Fruit fly (Drosophila melanogaster): ENCODE data around the gene CG43390.
"Not testable (repeated sequence)": the region's sequence is repeated elsewhere in the genome, so short reads cannot be mapped to it uniquely, and the experiment has no call there.

The CG43390 gene

DNA sequence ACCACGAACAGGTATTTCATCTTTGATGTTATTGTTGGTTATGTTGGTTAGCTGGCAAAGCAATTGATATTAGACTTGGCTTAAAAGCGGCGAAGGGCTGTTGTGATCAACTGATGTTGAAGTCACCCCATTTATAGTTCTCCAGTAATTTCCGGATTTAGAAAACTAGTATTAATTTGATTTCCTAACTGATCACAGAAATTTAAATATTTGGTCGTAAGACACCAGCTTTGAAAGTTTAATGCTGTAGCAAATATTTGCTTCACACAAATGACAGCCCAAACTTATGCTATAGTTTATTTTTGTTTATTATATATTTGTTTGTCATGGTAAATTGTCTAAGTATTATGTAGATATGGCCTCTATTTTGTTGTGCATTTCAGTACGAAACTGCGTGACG lies 2.3 kb upstream of the CG43390 start, which contains the start of gene CG33269:
CG33269 (minus strand) TSS at position 101 of the 400 bp plus-strand sequence.
- no peak for TF ChIP-seq CG33017 (tag; optimal IDR thresholded peaks at IDR 0.05)
- TF ChIP-seq CG14711 (tag; optimal IDR thresholded peaks at IDR 0.05): no peak
- TF ChIP-seq Mnt (GFP tag; optimal IDR thresholded peaks at IDR 0.05): no peak
- TF ChIP-seq Hr96 (GFP tag; optimal IDR thresholded peaks at IDR 0.05): no peak
- no peak for TF ChIP-seq toe (GFP tag; optimal IDR thresholded peaks at IDR 0.05)
- TF ChIP-seq CG7101 (tag; optimal IDR thresholded peaks at IDR 0.05): no peak
- no peak for TF ChIP-seq cnc (optimal IDR thresholded peaks at IDR 0.05)
- no peak for TF ChIP-seq CG1620 (GFP tag; optimal IDR thresholded peaks at IDR 0.05)
- no peak for TF ChIP-seq CG5204 (GFP tag; optimal IDR thresholded peaks at IDR 0.05)
- TF ChIP-seq pad (GFP tag; optimal IDR thresholded peaks at IDR 0.05): no peak
- no peak for TF ChIP-seq ovo (GFP tag; optimal IDR thresholded peaks at IDR 0.05)
- no peak for TF ChIP-seq cic (GFP tag; optimal IDR thresholded peaks at IDR 0.05)

DNA sequence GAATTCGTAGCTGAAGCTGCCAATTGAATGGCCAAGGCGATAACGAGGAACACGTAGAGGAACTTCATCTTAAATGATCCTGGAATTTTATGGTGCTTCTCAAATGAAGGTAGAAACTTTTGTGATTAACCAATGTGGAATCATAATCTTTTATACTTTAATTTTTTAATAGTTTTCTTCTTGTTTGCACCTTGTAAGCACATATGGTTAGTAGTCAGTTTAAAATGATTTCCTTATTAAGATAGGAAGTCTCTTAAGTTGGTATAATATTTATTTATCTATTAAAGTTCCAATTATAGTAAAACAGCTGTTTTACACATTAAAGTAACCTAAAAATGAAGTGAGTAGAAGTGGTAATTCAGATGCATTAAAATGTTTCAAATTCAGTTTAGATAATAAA lies 1.2 kb upstream of the CG43390 start, which contains the start of gene CG43391:
CG43391 (minus strand) TSS at position 101 of the 400 bp plus-strand sequence.
- no peak for TF ChIP-seq Mnt (GFP tag; optimal IDR thresholded peaks at IDR 0.05)
- no peak for TF ChIP-seq CG12768 (GFP tag; optimal IDR thresholded peaks at IDR 0.05)
- TF ChIP-seq CG7101 (tag; optimal IDR thresholded peaks at IDR 0.05): no peak
- TF ChIP-seq Clk (GFP tag; optimal IDR thresholded peaks at IDR 0.05): no peak
- no peak for TF ChIP-seq CG7045 (GFP tag; optimal IDR thresholded peaks at IDR 0.05)

DNA sequence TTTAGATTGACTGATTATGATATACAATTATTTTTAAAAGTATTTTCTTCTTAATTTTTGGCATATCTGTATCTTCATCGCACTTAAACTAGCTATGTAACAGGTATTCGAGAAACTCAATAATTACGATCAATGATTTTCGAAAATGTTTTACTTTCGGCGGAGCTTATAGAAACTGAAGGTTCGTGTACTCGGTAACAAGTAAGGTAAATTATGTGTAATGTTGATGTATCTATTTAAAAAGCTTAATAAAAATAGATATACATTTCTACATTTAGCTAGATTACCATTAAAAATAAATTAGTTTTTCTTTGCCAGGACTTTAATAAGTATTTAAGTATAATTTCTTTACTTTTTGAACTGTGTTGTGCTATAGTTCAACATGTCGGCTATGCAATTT lies 903 bp downstream of the CG43390 start:
- TF ChIP-seq CG1620 (GFP tag; optimal IDR thresholded peaks at IDR 0.05) (no peak), CG7101 (tag; optimal IDR thresholded peaks at IDR 0.05) (no peak), CG7045 (GFP tag; optimal IDR thresholded peaks at IDR 0.05) (no peak), toe (GFP tag; optimal IDR thresholded peaks at IDR 0.05) (no peak), pad (GFP tag; optimal IDR thresholded peaks at IDR 0.05) (no peak)

DNA sequence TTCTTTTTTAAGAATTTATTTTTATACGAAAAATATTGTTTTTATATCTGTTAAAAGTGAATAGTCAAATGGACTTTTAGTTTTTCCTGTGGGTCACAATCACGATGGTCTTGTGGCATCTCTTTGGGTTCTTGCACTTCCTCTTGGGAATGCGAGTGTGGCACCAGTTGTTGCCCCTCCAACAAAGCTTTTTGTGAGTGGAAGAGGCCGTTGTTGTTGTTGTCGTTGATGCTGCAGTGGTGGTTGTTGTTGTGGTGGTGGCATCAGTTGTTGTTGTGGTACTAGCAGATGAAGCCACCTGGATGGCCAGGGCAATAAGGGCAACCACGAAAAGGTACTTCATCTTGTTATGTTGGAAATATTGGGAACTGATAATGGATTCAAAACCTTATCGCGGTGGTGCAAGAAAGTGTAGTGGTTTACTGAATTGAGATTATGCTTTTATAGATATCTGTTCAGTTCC lies 1.5 kb downstream of the CG43390 start, which contains the start of gene CG33270:
CG33270 (minus strand) TSS at position 413 of the 463 bp plus-strand sequence.
- TF ChIP-seq kay (GFP tag; ENCODE audit: borderline replicate concordance): no peak
- TF ChIP-seq CG14711 (tag; optimal IDR thresholded peaks at IDR 0.05): no peak
- no peak for TF ChIP-seq Crg-1 (GFP tag; optimal IDR thresholded peaks at IDR 0.05)
- no peak for TF ChIP-seq CG7045 (GFP tag; optimal IDR thresholded peaks at IDR 0.05)
- no peak for TF ChIP-seq CG7101 (tag; optimal IDR thresholded peaks at IDR 0.05)
- TF ChIP-seq cic (GFP tag; optimal IDR thresholded peaks at IDR 0.05): no peak
- TF ChIP-seq toe (GFP tag; optimal IDR thresholded peaks at IDR 0.05): no peak
- TF ChIP-seq Hr96 (GFP tag; optimal IDR thresholded peaks at IDR 0.05): no peak
- TF ChIP-seq cnc (optimal IDR thresholded peaks at IDR 0.05): no peak
- TF ChIP-seq pad (GFP tag; optimal IDR thresholded peaks at IDR 0.05): no peak
- TF ChIP-seq CG1620 (GFP tag; optimal IDR thresholded peaks at IDR 0.05): no peak
- no peak for TF ChIP-seq ovo (GFP tag; optimal IDR thresholded peaks at IDR 0.05)
- TF ChIP-seq Clk (GFP tag; optimal IDR thresholded peaks at IDR 0.05): no peak

DNA sequence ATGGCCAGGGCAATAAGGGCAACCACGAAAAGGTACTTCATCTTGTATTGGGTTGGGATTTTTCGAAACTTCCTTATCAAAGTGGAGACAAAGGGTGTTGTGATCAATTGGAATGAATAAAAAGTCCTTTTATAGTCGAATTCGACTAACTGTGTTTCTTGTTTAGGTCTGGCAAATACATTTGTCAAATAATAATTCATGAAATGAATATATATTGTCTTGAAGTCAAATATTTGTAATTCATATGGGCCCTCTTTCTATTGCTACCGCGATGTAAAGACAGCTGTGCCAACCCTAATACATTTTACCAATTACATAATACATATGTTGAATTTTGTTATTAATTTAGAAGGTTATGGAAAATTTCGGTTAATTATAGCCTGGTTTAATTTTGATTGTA lies 2.4 kb downstream of the CG43390 start, which contains the start of gene CG33271:
CG33271 (minus strand) TSS at position 101 of the 400 bp plus-strand sequence.
- TF ChIP-seq toe (GFP tag; optimal IDR thresholded peaks at IDR 0.05) (no peak), CG14711 (tag; optimal IDR thresholded peaks at IDR 0.05) (no peak), bab1 (GFP tag; optimal IDR thresholded peaks at IDR 0.05) (no peak)

DNA sequence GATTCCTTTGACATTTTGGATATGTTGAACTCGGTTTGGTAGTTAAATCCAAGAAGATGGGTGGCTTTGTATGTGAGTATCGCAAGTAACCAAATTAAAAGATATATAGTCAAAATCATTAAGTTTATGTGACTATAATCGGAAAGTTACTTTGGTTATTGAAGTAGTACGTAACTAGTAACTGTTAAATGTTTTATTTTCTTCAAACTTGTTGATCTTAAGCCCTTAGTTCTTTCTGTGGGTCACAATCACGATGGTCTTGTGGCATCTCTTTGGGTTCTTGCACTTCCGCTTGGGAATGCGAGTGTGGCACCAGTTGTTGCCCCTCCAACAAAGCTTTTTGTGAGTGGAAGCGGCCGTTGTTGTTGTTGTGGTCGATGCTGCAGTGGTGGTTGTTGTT lies 2.8 kb downstream of the CG43390 start, which contains the start of gene CG33489:
CG33489 (minus strand) TSS at position 101 of the 400 bp plus-strand sequence.
- TF ChIP-seq CG7045, pad, Mnt (GFP tag; optimal IDR thresholded peaks at IDR 0.05): not testable (repeated sequence)

DNA sequence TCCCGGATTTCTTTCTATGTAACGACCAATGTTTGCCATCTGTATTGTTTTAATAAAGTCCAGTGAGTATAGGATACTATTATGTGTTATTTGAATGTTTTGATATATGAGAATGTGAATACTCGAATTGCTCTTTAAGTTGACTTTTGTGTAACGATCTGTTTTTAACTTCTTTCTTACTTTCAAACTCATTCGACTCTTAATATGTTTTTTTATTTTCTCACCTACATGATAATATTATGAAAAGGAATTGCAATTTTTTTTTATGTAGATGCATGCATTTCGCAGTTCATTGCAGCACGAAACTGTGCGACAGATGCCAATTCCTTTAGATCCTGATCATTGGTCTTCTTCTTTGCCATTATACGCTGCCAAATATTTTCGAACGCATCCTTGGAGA lies 5.2 kb downstream of the CG43390 start, which contains the start of gene CG33490:
CG33490 (minus strand) TSS at position 101 of the 400 bp plus-strand sequence.
- no peak for TF ChIP-seq CG7045 (GFP tag; optimal IDR thresholded peaks at IDR 0.05)

DNA sequence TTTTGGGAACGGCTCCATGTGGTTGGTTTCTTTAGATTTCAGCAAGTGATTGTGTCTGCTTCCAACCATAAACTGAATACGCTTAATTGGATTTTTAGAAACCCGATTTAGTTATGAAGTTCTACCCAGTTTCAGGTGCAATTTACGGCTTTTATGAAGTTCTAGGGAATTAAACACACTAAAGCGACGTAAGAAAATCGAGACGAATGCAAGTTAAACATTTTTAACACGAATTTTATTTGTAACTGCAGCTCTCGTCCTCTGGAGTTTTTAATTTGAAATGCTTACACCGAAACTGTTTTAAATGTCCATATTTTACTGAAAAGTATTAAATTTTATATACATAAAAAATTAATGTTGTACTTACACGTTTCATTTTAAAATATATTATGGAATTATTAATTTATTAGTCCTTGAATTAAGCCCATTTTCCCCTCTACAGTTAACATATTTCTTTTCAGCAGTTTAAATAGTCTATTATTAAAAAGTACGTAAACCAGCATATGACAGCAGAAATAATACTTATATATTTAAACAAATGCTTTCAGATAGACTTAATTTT lies 15.7 kb downstream of the CG43390 start, which contains the start of the genes CG46412 and CG33267:
CG46412 (minus strand) TSS at position 101 of the 562 bp plus-strand sequence.
CG33267 (plus strand) TSS at position 512 of the 562 bp plus-strand sequence.
- TF ChIP-seq Clk (GFP tag; optimal IDR thresholded peaks at IDR 0.05) (no peak), cic (GFP tag; optimal IDR thresholded peaks at IDR 0.05) (no peak), Mnt (GFP tag; optimal IDR thresholded peaks at IDR 0.05) (no peak), CG5204 (GFP tag; optimal IDR thresholded peaks at IDR 0.05) (no peak), CG1620 (GFP tag; optimal IDR thresholded peaks at IDR 0.05) (no peak), Hr96 (GFP tag; optimal IDR thresholded peaks at IDR 0.05) (no peak), cnc (optimal IDR thresholded peaks at IDR 0.05) (no peak), kay (GFP tag; ENCODE audit: borderline replicate concordance) (no peak), tj (GFP tag; optimal IDR thresholded peaks at IDR 0.05) (no peak), CG14711 (tag; optimal IDR thresholded peaks at IDR 0.05) (no peak), CG33017 (tag; optimal IDR thresholded peaks at IDR 0.05) (no peak), Crg-1 (GFP tag; optimal IDR thresholded peaks at IDR 0.05) (no peak), CG7101 (tag; optimal IDR thresholded peaks at IDR 0.05) (no peak), toe (GFP tag; optimal IDR thresholded peaks at IDR 0.05) (no peak), CG11617 (GFP tag; optimal IDR thresholded peaks at IDR 0.05) (no peak)

Data from whole organism, adult.